Fruit fly (Drosophila melanogaster) whole organism, embryonic: Measurements from ENCODE around the gene Decay.

Experiments used
- CG12071 ChIP-seq: fragments of 200-800 bp; sonication (Bioruptor generic); optimal IDR thresholded peaks from 3 replicates; lab custom pipeline; 2018; ENCODE audit warnings: missing biosample characterization, mild to moderate bottlenecking, missing genetic modification characterization
- CG17802 ChIP-seq: fragments of 200-800 bp; sonication (Bioruptor generic); optimal IDR thresholded peaks from 2 replicates; lab custom pipeline; 2018; ENCODE audit warnings: missing biosample characterization, mild to moderate bottlenecking, missing genetic modification characterization, moderate library complexity
- CG8388 ChIP-seq: fragments of 200-800 bp; sonication (Bioruptor generic); optimal IDR thresholded peaks from 2 replicates; lab custom pipeline; 2019; ENCODE audit warnings: missing biosample characterization, mild to moderate bottlenecking, missing genetic modification characterization, moderate library complexity
- ERR ChIP-seq: fragments of 200-800 bp; sonication (Bioruptor generic); optimal IDR thresholded peaks from 2 replicates; lab custom pipeline; 2016; ENCODE audit warnings: missing biosample characterization, missing genetic modification characterization
- Mad ChIP-seq: fragments of 200-800 bp; sonication (Bioruptor generic); optimal IDR thresholded peaks from 2 replicates; lab custom pipeline; 2016; ENCODE audit warnings: missing biosample characterization, missing genetic modification characterization
- Vsx1 ChIP-seq: fragments of 200-800 bp; sonication (Bioruptor generic); optimal IDR thresholded peaks from 2 replicates; lab custom pipeline; 2017; ENCODE audit warnings: missing biosample characterization, mild to moderate bottlenecking, missing genetic modification characterization, missing genetic modification reagents
- cad ChIP-seq: fragments of >200 bp; optimal IDR thresholded peaks from 2 replicates; lab custom pipeline; 2017; ENCODE audit warnings: missing biosample characterization, missing genetic modification characterization
- crol ChIP-seq: fragments of 200-800 bp; sonication (Bioruptor generic); IDR thresholded peaks from 2 replicates; pipeline ENCODE4 v1.3.6; 2022; ENCODE audit warnings: missing biosample characterization, missing genetic modification characterization
- gsb-n ChIP-seq: fragments of 200-800 bp; sonication (Bioruptor generic); optimal IDR thresholded peaks from 3 replicates; lab custom pipeline; 2018; ENCODE audit warnings: missing biosample characterization, mild to moderate bottlenecking, missing genetic modification characterization
- hb ChIP-seq: fragments of 200-800 bp; sonication (Bioruptor generic); IDR thresholded peaks from 3 replicates; pipeline ENCODE4 v1.3.6; 2022; ENCODE audit warnings: missing biosample characterization, missing genetic modification characterization; ENCODE audit not compliant: partially characterized antibody
- luna ChIP-seq: fragments of 200-800 bp; sonication (Bioruptor generic); optimal IDR thresholded peaks from 2 replicates; lab custom pipeline; 2016; ENCODE audit warnings: missing biosample characterization, missing genetic modification characterization
- pros ChIP-seq: fragments of 200-800 bp; sonication (Bioruptor generic); optimal IDR thresholded peaks from 3 replicates; lab custom pipeline; 2019; ENCODE audit warnings: missing biosample characterization, mild to moderate bottlenecking, missing genetic modification characterization, moderate library complexity
- psq ChIP-seq: fragments of 200-800 bp; sonication (Bioruptor generic); optimal IDR thresholded peaks from 2 replicates; lab custom pipeline; 2017; ENCODE audit warnings: missing biosample characterization, missing genetic modification characterization

- TF ChIP-seq luna = no peak
- no peak for TF ChIP-seq Vsx1 (GFP tag; lab: Kevin White, UChicago)
- TF ChIP-seq crol (GFP tag; lab: Robert Waterston, UW) = no peak
- TF ChIP-seq cad (GFP tag; lab: Kevin White, UChicago) = peak; percentile 79
- TF ChIP-seq CG8388 = no peak
- TF ChIP-seq psq (GFP tag; lab: Kevin White, UChicago) = no peak
- no peak for TF ChIP-seq ERR (GFP tag; lab: Kevin White, UChicago)
- peak; percentile 10 for TF ChIP-seq gsb-n (tag; lab: Kevin White, UChicago)
- no peak for TF ChIP-seq Mad
- peak; percentile 97 for TF ChIP-seq pros (GFP tag; lab: Kevin White, UChicago)
- no peak for TF ChIP-seq CG12071 (GFP tag; lab: Kevin White, UChicago)
- no peak for TF ChIP-seq hb (GFP tag; lab: Robert Waterston, UW)
- no peak for TF ChIP-seq CG17802 (tag; lab: Kevin White, UChicago)
These were observed 47.8 kb downstream of the Decay start for dm6 chr3R:16452954-16453587.
